Fruit fly (Drosophila melanogaster): ENCODE measurements around the gene Spindly.

Spindly gene

DNA sequence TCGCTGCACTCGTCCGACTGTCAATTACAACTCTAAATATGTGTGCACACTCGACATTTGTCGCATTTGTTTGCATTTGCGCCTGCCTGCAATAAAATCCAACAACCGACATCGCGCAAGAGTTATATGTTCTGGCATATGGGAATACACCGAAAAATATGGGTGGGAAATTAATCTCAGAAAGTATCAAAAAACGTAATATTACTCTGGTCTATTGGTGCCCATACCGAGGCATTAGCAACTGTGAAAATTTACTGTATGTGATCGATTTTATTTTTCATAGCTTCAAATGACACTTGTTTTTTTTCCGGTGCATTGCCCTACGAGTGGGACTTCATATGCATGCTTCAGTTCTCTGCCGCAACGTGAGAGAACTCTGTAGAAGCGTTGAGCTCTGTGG lies 43.8 kb upstream of the Spindly start (continued):
- TF ChIP-seq CG18764 (GFP tag; optimal IDR thresholded peaks at IDR 0.05) (peak; percentile 73), ap (GFP tag; IDR thresholded peaks at IDR 0.05) (0 out of 2 replicates have a peak, but pooled peaks have one; percentile 3), CG10462 (GFP tag; optimal IDR thresholded peaks at IDR 0.05) (peak; percentile 52), oc (tag; optimal IDR thresholded peaks at IDR 0.05) (peak; percentile 69), luna (GFP tag; optimal IDR thresholded peaks at IDR 0.05) (no peak), mirr (GFP tag; optimal IDR thresholded peaks at IDR 0.05) (no peak), corto (GFP tag; optimal IDR thresholded peaks at IDR 0.05) (no peak), CG11085 (GFP tag; IDR thresholded peaks at IDR 0.05) (0 out of 2 replicates have a peak, but pooled peaks have one; percentile 34), CG3838 (GFP tag; optimal IDR thresholded peaks at IDR 0.05) (no peak), CG32767 (GFP tag; IDR thresholded peaks at IDR 0.05) (peak; percentile 65), sqz (GFP tag; optimal IDR thresholded peaks at IDR 0.05) (peak; percentile 35), CG3726 (GFP tag; IDR thresholded peaks at IDR 0.05) (0 out of 3 replicates have a peak, but pooled peaks have one; percentile 19), CG34422 (GFP tag; IDR thresholded peaks at IDR 0.05) (peak; percentile 81; the same call in 2 of the 3 replicates), Hand (GFP tag; optimal IDR thresholded peaks at IDR 0.05) (no peak), yki (optimal IDR thresholded peaks at IDR 0.05) (no peak), odd (GFP tag; optimal IDR thresholded peaks at IDR 0.05) (peak; percentile 77), CG15269 (tag; optimal IDR thresholded peaks at IDR 0.05) (peak; percentile 72), gsb-n (tag; optimal IDR thresholded peaks at IDR 0.05) (peak; percentile 83), CG10654 (GFP tag; optimal IDR thresholded peaks at IDR 0.05) (peak; percentile 77), CG14014 (GFP tag; IDR thresholded peaks at IDR 0.05) (peak; percentile 67), CG4617 (GFP tag; optimal IDR thresholded peaks at IDR 0.05; ENCODE audit: borderline replicate concordance) (no peak), crol (GFP tag; IDR thresholded peaks at IDR 0.05) (no peak), tx (GFP tag; optimal IDR thresholded peaks at IDR 0.05) (peak; percentile 36), Spps (tag; optimal IDR thresholded peaks at IDR 0.05) (peak; percentile 60), CG3163 (GFP tag; optimal IDR thresholded peaks at IDR 0.05) (peak; percentile 10), CG1024 (GFP tag; IDR thresholded peaks at IDR 0.05) (peak; percentile 75), sima (GFP tag; optimal IDR thresholded peaks at IDR 0.05) (no peak), chif (GFP tag; optimal IDR thresholded peaks at IDR 0.05) (peak; percentile 81 to 90), hkb (optimal IDR thresholded peaks at IDR 0.05) (no peak), hkb (GFP tag; IDR thresholded peaks at IDR 0.05) (peak; percentile 80), Eip74EF (GFP tag; optimal IDR thresholded peaks at IDR 0.05) (peak in 1 of 2 experiments; percentile 41), schlank (tag; optimal IDR thresholded peaks at IDR 0.05) (no peak), Dref (GFP tag; IDR thresholded peaks at IDR 0.05) (no peak), sug (tag; optimal IDR thresholded peaks at IDR 0.05) (no peak), nerfin-1 (tag; optimal IDR thresholded peaks at IDR 0.05) (peak; percentile 69), CG2116 (GFP tag; optimal IDR thresholded peaks at IDR 0.05) (no peak), dysf (GFP tag; IDR thresholded peaks at IDR 0.05) (peak; percentile 75), CG14710 (tag; optimal IDR thresholded peaks at IDR 0.05) (peak; percentile 74), Dbx (GFP tag; IDR thresholded peaks at IDR 0.05) (no peak), CG16815 (GFP tag; optimal IDR thresholded peaks at IDR 0.05) (peak; percentile 66), dmrt99B (tag; optimal IDR thresholded peaks at IDR 0.05) (peak; percentile 83), Abd-B (GFP tag; optimal IDR thresholded peaks at IDR 0.05) (peak; percentile 83), phol (tag; optimal IDR thresholded peaks at IDR 0.05) (peak; percentile 83), CG4820 (GFP tag; optimal IDR thresholded peaks at IDR 0.05) (peak; percentile 89), aop (GFP tag; IDR thresholded peaks at IDR 0.05) (no peak), tup (GFP tag; optimal IDR thresholded peaks at IDR 0.05) (peak; percentile 27), abd-A (tag; optimal IDR thresholded peaks at IDR 0.05) (no peak), CG8388 (GFP tag; optimal IDR thresholded peaks at IDR 0.05) (peak; percentile 87), CG12104 (GFP tag; optimal IDR thresholded peaks at IDR 0.05) (peak; percentile 72), Ets65A (GFP tag) (peak; percentile 97), CG14050 (GFP tag; IDR thresholded peaks at IDR 0.05) (peak; percentile 66), CG1647 (GFP tag; optimal IDR thresholded peaks at IDR 0.05) (peak; percentile 75)

Data from whole organism, embryonic.